Worm (Caenorhabditis elegans) whole organism, L4 larva: ENCODE results near the gene cnnm-5.

ENCODE experiments used
- F44E2.7 ChIP-seq: fragments of 200-800 bp; sonication (Bioruptor generic); IDR thresholded peaks from 2 replicates; pipeline ENCODE4 v2.1.2; 2022; ENCODE audit warnings: missing genetic modification characterization, missing compliant biosample characterization
- F49E8.2 ChIP-seq: sonication (generic microtip); optimal IDR thresholded peaks from 2 replicates; lab custom pipeline; 2016; ENCODE audit warnings: missing compliant biosample characterization, mild to moderate bottlenecking, missing genetic modification characterization, borderline replicate concordance
- T20F7.1 ChIP-seq: fragments of 200-800 bp; sonication (Bioruptor generic); optimal IDR thresholded peaks from 2 replicates; lab custom pipeline; 2018; ENCODE audit warnings: mild to moderate bottlenecking, missing genetic modification characterization, missing compliant biosample characterization
- T26A8.4 ChIP-seq: fragments of 200-800 bp; sonication (Bioruptor generic); IDR thresholded peaks from 2 replicates; pipeline ENCODE4 v1.3.6; 2022; ENCODE audit warnings: missing genetic modification characterization, missing compliant biosample characterization
- ZK546.5 ChIP-seq, 2 experiments: sonication (generic microtip); optimal IDR thresholded peaks; 2 replicates each; lab custom pipeline; 2017; ENCODE audit warnings: missing biosample characterization in 2 of 2, missing genetic modification characterization in 2 of 2
- ama-1 ChIP-seq: fragments of 150-350 bp; optimal IDR thresholded peaks from 2 replicates; lab custom pipeline; 2014; ENCODE audit warnings: inconsistent platforms, mixed read lengths
- arid-1 ChIP-seq: fragments of 200-800 bp; sonication (Bioruptor generic); conservative IDR thresholded peaks from 2 replicates; pipeline ENCODE4 v1.3.6; 2022; ENCODE audit warnings: missing genetic modification reagents, missing genetic modification characterization, missing compliant biosample characterization
- attf-4 ChIP-seq: sonication (generic microtip); optimal IDR thresholded peaks from 3 replicates; lab custom pipeline; 2017; ENCODE audit warnings: missing biosample characterization, missing genetic modification characterization
- ceh-28 ChIP-seq: fragments of 150-350 bp; optimal IDR thresholded peaks from 2 replicates; lab custom pipeline; 2014; ENCODE audit warnings: missing biosample characterization, missing genetic modification reagents, missing genetic modification characterization
- ctbp-1 ChIP-seq: fragments of 200-800 bp; sonication (Bioruptor generic); IDR thresholded peaks from 2 replicates; pipeline ENCODE4 v1.3.6; 2022; ENCODE audit warnings: missing genetic modification reagents, missing genetic modification characterization, missing compliant biosample characterization
- daf-12 ChIP-seq: fragments of 150-350 bp; optimal IDR thresholded peaks from 2 replicates; lab custom pipeline; 2014; ENCODE audit warnings: missing biosample characterization, missing genetic modification reagents, missing genetic modification characterization
- daf-16 ChIP-seq, 3 experiments: sonication (generic microtip); optimal IDR thresholded peaks; 2 replicates each; lab custom pipeline; 2016 to 2017; ENCODE audit warnings: missing genetic modification characterization in 3 of 3, missing genetic modification reagents in 3 of 3, mild to moderate bottlenecking in 2 of 3, missing compliant biosample characterization in 2 of 3, missing biosample characterization in 1 of 3, moderate library complexity in 1 of 3
- daf-19 ChIP-seq: fragments of 200-800 bp; sonication (Bioruptor generic); conservative IDR thresholded peaks from 2 replicates; pipeline ENCODE4 v1.3.6; 2022; ENCODE audit warnings: missing genetic modification characterization, missing compliant biosample characterization
- dmd-6 ChIP-seq: fragments of 200-800 bp; sonication (Bioruptor generic); IDR thresholded peaks from 2 replicates; pipeline ENCODE4 v1.3.6; 2022; ENCODE audit warnings: missing genetic modification reagents, missing genetic modification characterization, missing compliant biosample characterization
- dmd-8 ChIP-seq: fragments of 200-800 bp; sonication (Bioruptor generic); IDR thresholded peaks from 2 replicates; pipeline ENCODE4 v1.3.6; 2022; ENCODE audit warnings: missing genetic modification characterization, missing compliant biosample characterization
- dmd-9 ChIP-seq: fragments of 200-800 bp; sonication (Bioruptor generic); IDR thresholded peaks from 2 replicates; pipeline ENCODE4 v1.3.6; 2022; ENCODE audit warnings: missing genetic modification reagents, missing genetic modification characterization, missing compliant biosample characterization
- dpl-1 ChIP-seq: fragments of 150-350 bp; optimal IDR thresholded peaks from 2 replicates; lab custom pipeline; 2014; ENCODE audit warnings: missing biosample characterization, missing genetic modification reagents, missing genetic modification characterization
- duxl-1 ChIP-seq: sonication (generic microtip); optimal IDR thresholded peaks from 2 replicates; lab custom pipeline; 2016; ENCODE audit warnings: mild to moderate bottlenecking, missing genetic modification characterization, moderate library complexity, missing compliant biosample characterization; ENCODE audit not compliant: poor library complexity
- egl-43 ChIP-seq: fragments of 200-800 bp; sonication (Bioruptor generic); IDR thresholded peaks from 2 replicates; pipeline ENCODE4 v1.3.6; 2022; ENCODE audit warnings: missing genetic modification reagents, missing genetic modification characterization, missing compliant biosample characterization
- fkh-10 ChIP-seq: fragments of 150-350 bp; optimal IDR thresholded peaks from 2 replicates; lab custom pipeline; 2014; ENCODE audit warnings: missing biosample characterization, missing genetic modification reagents, missing genetic modification characterization
- gei-8 ChIP-seq: fragments of 200-800 bp; sonication (Bioruptor generic); optimal IDR thresholded peaks from 2 replicates; lab custom pipeline; 2018; ENCODE audit warnings: mild to moderate bottlenecking, missing genetic modification characterization, missing compliant biosample characterization
- hlh-11 ChIP-seq: fragments of 200-800 bp; sonication (Bioruptor generic); optimal IDR thresholded peaks from 2 replicates; lab custom pipeline; 2018; ENCODE audit warnings: mild to moderate bottlenecking, missing genetic modification characterization, missing compliant biosample characterization
- hmg-1.1 ChIP-seq: fragments of 200-800 bp; sonication (Bioruptor generic); IDR thresholded peaks from 2 replicates; pipeline ENCODE4 v1.3.6; 2022; ENCODE audit warnings: missing genetic modification reagents, missing genetic modification characterization, missing compliant biosample characterization
- lin-29 ChIP-seq: fragments of 200-800 bp; sonication (Bioruptor generic); IDR thresholded peaks from 2 replicates; pipeline ENCODE4 v1.3.6; 2022; ENCODE audit warnings: missing genetic modification reagents, missing genetic modification characterization, missing compliant biosample characterization
- lin-39 ChIP-seq: fragments of 150-350 bp; optimal IDR thresholded peaks from 2 replicates; lab custom pipeline; 2014; ENCODE audit warnings: missing biosample characterization, missing genetic modification reagents, missing genetic modification characterization
- lir-3 ChIP-seq: sonication (generic microtip); optimal IDR thresholded peaks from 2 replicates; lab custom pipeline; 2016; ENCODE audit warnings: mild to moderate bottlenecking, missing genetic modification characterization, missing compliant biosample characterization
- madf-9 ChIP-seq: fragments of 200-800 bp; sonication (Bioruptor generic); conservative IDR thresholded peaks from 2 replicates; pipeline ENCODE4 v1.3.6; 2022; ENCODE audit warnings: missing genetic modification reagents, missing genetic modification characterization, missing compliant biosample characterization
- mdl-1 ChIP-seq, 2 experiments: fragments of 150-350 bp in 1 of 2; sonication (generic microtip) in 1 of 2; optimal IDR thresholded peaks; 2 replicates each; lab custom pipeline; 2014 to 2017; ENCODE audit warnings: missing biosample characterization in 2 of 2, missing genetic modification characterization in 2 of 2
- mdt-29 ChIP-seq: fragments of 200-800 bp; sonication (Bioruptor generic); IDR thresholded peaks from 2 replicates; pipeline ENCODE4 v1.3.6; 2022; ENCODE audit warnings: missing genetic modification reagents, missing genetic modification characterization, missing compliant biosample characterization
- mep-1 ChIP-seq: fragments of 150-350 bp; sonication (generic microtip); optimal IDR thresholded peaks from 3 replicates; lab custom pipeline; 2014; ENCODE audit warnings: missing biosample characterization, missing genetic modification characterization
- mes-2 ChIP-seq: sonication (generic microtip); optimal IDR thresholded peaks from 2 replicates; lab custom pipeline; 2016; ENCODE audit warnings: missing genotype, mild to moderate bottlenecking, missing genetic modification characterization, missing compliant biosample characterization; ENCODE audit not compliant: poor library complexity, severe bottlenecking
- mxl-3 ChIP-seq: fragments of 200-800 bp; sonication (Bioruptor generic); optimal IDR thresholded peaks from 2 replicates; lab custom pipeline; 2018; ENCODE audit warnings: mild to moderate bottlenecking, missing genetic modification characterization, missing compliant biosample characterization
- nhr-10 ChIP-seq: fragments of 150-350 bp; optimal IDR thresholded peaks from 2 replicates; lab custom pipeline; 2014; ENCODE audit warnings: missing biosample characterization, missing genetic modification characterization
- nhr-237 ChIP-seq: sonication (generic microtip); optimal IDR thresholded peaks from 2 replicates; lab custom pipeline; 2017; ENCODE audit warnings: missing biosample characterization, missing genetic modification characterization
- nhr-25 ChIP-seq: sonication (generic microtip); optimal IDR thresholded peaks from 2 replicates; lab custom pipeline; 2017; ENCODE audit warnings: missing genetic modification characterization, mild to moderate bottlenecking, missing compliant biosample characterization, antibody characterized with exemption, moderate library complexity, borderline replicate concordance; ENCODE audit not compliant: insufficient read depth
- nhr-48 ChIP-seq: sonication (generic microtip); optimal IDR thresholded peaks from 2 replicates; lab custom pipeline; 2016; ENCODE audit warnings: mild to moderate bottlenecking, missing genetic modification characterization, missing compliant biosample characterization
- nhr-77 ChIP-seq: fragments of 150-350 bp; optimal IDR thresholded peaks from 2 replicates; lab custom pipeline; 2014; ENCODE audit warnings: missing biosample characterization, missing genetic modification characterization
- rbr-2 ChIP-seq: sonication (generic microtip); optimal IDR thresholded peaks from 2 replicates; lab custom pipeline; 2016; ENCODE audit warnings: missing genotype, missing genetic modification characterization, missing compliant biosample characterization
- sdz-12 ChIP-seq: fragments of 200-800 bp; sonication (Bioruptor generic); optimal IDR thresholded peaks from 2 replicates; lab custom pipeline; 2018; ENCODE audit warnings: mild to moderate bottlenecking, missing genetic modification characterization, missing compliant biosample characterization
- set-16 ChIP-seq: fragments of 200-800 bp; sonication (Bioruptor generic); IDR thresholded peaks from 2 replicates; pipeline ENCODE4 v1.3.6; 2022; ENCODE audit warnings: missing genetic modification reagents, missing genetic modification characterization, missing compliant biosample characterization
- skn-1 ChIP-seq: fragments of 150-350 bp; optimal IDR thresholded peaks from 2 replicates; lab custom pipeline; 2014; ENCODE audit warnings: missing biosample characterization, missing genetic modification characterization
- snpc-1.2 ChIP-seq: fragments of 200-800 bp; sonication (Bioruptor generic); IDR thresholded peaks from 2 replicates; pipeline ENCODE4 v1.3.6; 2022; ENCODE audit warnings: missing genetic modification reagents, missing genetic modification characterization, missing compliant biosample characterization
- unc-39 ChIP-seq: sonication (generic microtip); optimal IDR thresholded peaks from 2 replicates; lab custom pipeline; 2017; ENCODE audit warnings: missing biosample characterization, missing genetic modification characterization
- zag-1 ChIP-seq: fragments of 150-350 bp; optimal IDR thresholded peaks from 2 replicates; lab custom pipeline; 2014; ENCODE audit warnings: missing biosample characterization, missing genetic modification characterization

cnnm-5 gene

DNA sequence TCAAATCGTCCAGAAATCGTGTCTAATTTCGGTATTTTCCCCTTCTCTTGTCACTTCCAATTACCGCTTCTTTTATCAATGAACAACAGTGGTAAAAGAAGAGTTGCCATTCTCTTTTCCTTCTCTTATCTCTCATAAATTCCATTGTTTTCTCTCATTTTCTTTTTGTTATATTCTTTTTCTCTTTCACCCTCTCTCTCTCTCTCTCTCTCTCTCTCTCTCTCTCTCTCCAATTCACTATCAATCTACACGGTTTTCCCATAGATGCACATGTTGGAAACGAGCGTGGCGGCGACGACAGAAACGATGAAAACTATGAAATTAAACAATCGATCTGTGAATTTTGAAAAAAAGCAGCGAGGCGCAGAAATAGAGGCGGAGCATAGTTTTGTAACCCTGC lies 29.8 kb downstream of the cnnm-5 start (continued):
- TF ChIP-seq nhr-25 (tag; lab: Kevin White, UChicago) (no peak), lin-29 (no peak), duxl-1 (peak; percentile 1), mdl-1 (tag; optimal IDR thresholded peaks at IDR 0.05; lab: Kevin White, UChicago) (peak in 1 of 2 experiments; percentile 69), mes-2 (tag; lab: Kevin White, UChicago) (peak; percentile 25), dmd-6 (GFP tag; lab: Robert Waterston, UW) (peak; percentile 40)

DNA sequence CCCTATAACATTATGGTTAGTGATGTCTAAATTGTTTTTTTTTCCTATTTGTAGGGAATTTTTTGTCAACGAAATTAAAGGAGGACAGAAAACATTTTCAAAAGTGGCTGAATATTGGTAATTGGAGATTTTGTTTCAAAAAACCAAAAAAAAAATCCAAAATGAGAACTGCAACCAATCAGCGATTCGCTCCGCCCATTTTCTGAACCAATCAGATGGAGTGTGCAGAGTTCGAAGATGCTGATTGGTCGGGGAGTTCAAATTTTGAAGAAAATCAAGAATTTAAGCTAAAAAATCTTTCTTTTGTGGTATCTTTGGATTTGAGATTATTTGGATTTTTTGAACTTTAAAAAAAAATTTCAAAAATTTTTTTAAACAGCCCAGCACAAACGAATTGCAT lies 30.6 kb downstream of the cnnm-5 start:
- TF ChIP-seq mdt-29 (GFP tag; lab: Robert Waterston, UW) (0 out of 2 replicates have a peak, but pooled peaks have one; percentile 7), daf-16 (GFP tag; optimal IDR thresholded peaks at IDR 0.05; lab: Kevin White, UChicago) (no peak), daf-16 (tag; optimal IDR thresholded peaks at IDR 0.05; lab: Kevin White, UChicago) (no peak), lir-3 (no peak), F44E2.7 (GFP tag; lab: Robert Waterston, UW) (no peak), hmg-1.1 (GFP tag; lab: Robert Waterston, UW) (0 out of 2 replicates have a peak, but pooled peaks have one; percentile 5), dmd-9 (GFP tag; lab: Robert Waterston, UW) (no peak), mxl-3 (peak; percentile 20), T20F7.1 (GFP tag; lab: Kevin White, UChicago) (no peak)

DNA sequence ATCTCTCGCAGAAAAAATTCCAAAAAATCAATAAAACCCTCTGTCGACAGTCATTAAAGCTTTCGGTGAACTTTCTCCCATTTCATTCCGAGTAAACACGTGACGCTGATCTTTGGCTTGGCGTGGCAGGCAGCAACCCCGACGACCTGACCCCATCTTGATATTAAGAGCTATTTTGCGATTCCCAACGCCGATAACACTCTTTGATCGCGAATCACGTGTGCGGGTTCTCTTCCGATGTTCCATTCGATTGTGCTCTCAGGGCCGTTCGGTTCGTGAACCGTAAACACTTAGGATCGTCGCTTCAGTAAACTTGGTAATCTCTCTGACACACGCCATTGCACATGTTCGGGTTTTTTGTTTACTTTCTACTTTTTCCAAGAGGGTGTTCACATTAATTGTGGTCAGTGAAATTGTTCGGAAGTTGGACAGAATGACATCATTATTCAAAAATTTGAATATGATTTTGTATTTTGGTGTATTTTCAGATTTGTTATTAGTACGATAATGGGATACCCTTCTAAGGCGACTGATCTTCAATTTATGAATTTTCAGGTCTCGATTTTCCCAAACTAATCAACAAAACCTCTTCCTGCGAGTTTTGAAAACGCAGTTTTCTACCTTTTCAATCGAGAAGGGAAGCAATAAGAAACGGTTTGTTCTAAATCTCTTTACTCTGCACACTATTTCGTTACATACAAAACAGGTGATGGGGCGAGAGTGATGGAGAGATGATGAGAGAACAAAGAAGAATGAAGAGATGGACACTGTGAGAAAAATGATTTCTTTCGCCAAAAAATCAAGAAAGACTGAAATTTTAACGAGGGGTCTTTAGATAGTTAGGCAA lies 31.6 kb downstream of the cnnm-5 start:
- no peak for TF ChIP-seq dpl-1 (GFP tag; lab: Kevin White, UChicago)
- no peak for TF ChIP-seq dmd-8 (GFP tag; lab: Robert Waterston, UW)
- peak in 1 of 2 experiments; percentile 59 for TF ChIP-seq mdl-1 (tag; optimal IDR thresholded peaks at IDR 0.05; lab: Kevin White, UChicago)
- TF ChIP-seq skn-1 (tag; lab: Kevin White, UChicago) = no peak
- TF ChIP-seq duxl-1 = no peak
- no peak for TF ChIP-seq snpc-1.2 (GFP tag; lab: Robert Waterston, UW)
- no peak for TF ChIP-seq sdz-12 (GFP tag; lab: Kevin White, UChicago)
- TF ChIP-seq dmd-9 (GFP tag; lab: Robert Waterston, UW) = 0 out of 2 replicates have a peak, but pooled peaks have one; percentile 30
- no peak for TF ChIP-seq ceh-28 (tag; lab: Kevin White, UChicago)
- TF ChIP-seq T26A8.4 (GFP tag; lab: Robert Waterston, UW) = no peak; the same call in 1 of the 2 replicates
- TF ChIP-seq ama-1 (lab: Kevin White, UChicago) = peak; percentile 6
- no peak for TF ChIP-seq F49E8.2 (tag; lab: Kevin White, UChicago)
- TF ChIP-seq mep-1 (tag; lab: Kevin White, UChicago) = peak; percentile 47
- TF ChIP-seq nhr-77 (tag; lab: Kevin White, UChicago) = no peak
- TF ChIP-seq lin-29 = no peak
- TF ChIP-seq set-16 (GFP tag; lab: Robert Waterston, UW) = peak; percentile 48; the same call in 1 of the 2 replicates
- TF ChIP-seq unc-39 (tag; lab: Kevin White, UChicago) = no peak
- no peak for TF ChIP-seq lir-3
- no peak for TF ChIP-seq zag-1 (tag; lab: Kevin White, UChicago)
- TF ChIP-seq daf-16 (GFP tag; optimal IDR thresholded peaks at IDR 0.05; lab: Kevin White, UChicago) = peak in 1 of 2 experiments; percentile 47
- TF ChIP-seq daf-16 (tag; optimal IDR thresholded peaks at IDR 0.05; lab: Kevin White, UChicago) = peak; percentile 36
- TF ChIP-seq madf-9 (GFP tag; lab: Robert Waterston, UW) = 0 out of 2 replicates have a peak, but pooled peaks have one; percentile 7
- TF ChIP-seq ctbp-1 (GFP tag; lab: Robert Waterston, UW) = no peak
- no peak for TF ChIP-seq daf-12 (tag; lab: Kevin White, UChicago)
- TF ChIP-seq rbr-2 = no peak
- peak; percentile 24 for TF ChIP-seq nhr-48
- no peak for TF ChIP-seq arid-1 (GFP tag; lab: Robert Waterston, UW)
- TF ChIP-seq gei-8 = no peak
- no peak for TF ChIP-seq fkh-10 (GFP tag; lab: Kevin White, UChicago)
- TF ChIP-seq hlh-11 (tag; lab: Kevin White, UChicago) = peak; percentile 52
- no peak for TF ChIP-seq egl-43 (GFP tag; lab: Robert Waterston, UW)
- no peak for TF ChIP-seq nhr-237 (tag; lab: Kevin White, UChicago)
- TF ChIP-seq ZK546.5 (tag; optimal IDR thresholded peaks at IDR 0.05; lab: Kevin White, UChicago) = no peak
- no peak for TF ChIP-seq lin-39 (tag; lab: Kevin White, UChicago)
- no peak for TF ChIP-seq nhr-10 (tag; lab: Kevin White, UChicago)
- no peak for TF ChIP-seq daf-19 (GFP tag; lab: Robert Waterston, UW)
- no peak for TF ChIP-seq attf-4 (tag; lab: Kevin White, UChicago)
